Worm (Caenorhabditis elegans) whole organism, L3 larva: ENCODE measurements around the gene nlp-26.

Experiments used
- jun-1 ChIP-seq: fragments of 150-350 bp; optimal IDR thresholded peaks from 2 replicates; lab custom pipeline; 2014; ENCODE audit warnings: missing biosample characterization, missing genetic modification reagents, missing genetic modification characterization
- nhr-28 ChIP-seq: fragments of 150-350 bp; optimal IDR thresholded peaks from 2 replicates; lab custom pipeline; 2014; ENCODE audit warnings: missing biosample characterization, missing genetic modification characterization
- skn-1 ChIP-seq: fragments of 150-350 bp; optimal IDR thresholded peaks from 2 replicates; lab custom pipeline; 2014; ENCODE audit warnings: missing biosample characterization, missing genetic modification characterization
- unc-62 ChIP-seq: fragments of 150-350 bp; sonication (generic microtip); optimal IDR thresholded peaks from 4 replicates; lab custom pipeline; 2014; ENCODE audit warnings: missing biosample characterization, missing genetic modification reagents, missing genetic modification characterization

ce11 chrV:19637890-19638289, 24.6 kb downstream of the nlp-26 start:
- TF ChIP-seq nhr-28 (tag; lab: Kevin White, UChicago): no peak
- TF ChIP-seq unc-62 (GFP tag; lab: Kevin White, UChicago): no peak
- TF ChIP-seq jun-1 (tag; lab: Kevin White, UChicago): no peak
- no peak for TF ChIP-seq skn-1
